Fruit fly (Drosophila melanogaster) whole organism, wandering third instar larva: ENCODE results near the gene CG42540.

Experiments used
- CG9705 ChIP-seq: fragments of 200-800 bp; sonication (Bioruptor generic); optimal IDR thresholded peaks from 2 replicates; lab custom pipeline; 2018; ENCODE audit warnings: missing biosample characterization, mild to moderate bottlenecking, missing genetic modification characterization
- Hr78 ChIP-seq: fragments of >200 bp; optimal IDR thresholded peaks from 2 replicates; lab custom pipeline; 2017; ENCODE audit warnings: missing biosample characterization, missing genetic modification characterization
- Hr83 ChIP-seq: fragments of 200-300 bp; sonication (Bioruptor generic); optimal IDR thresholded peaks from 2 replicates; lab custom pipeline; 2016; ENCODE audit warnings: missing biosample characterization, mild to moderate bottlenecking, missing genetic modification characterization, moderate library complexity; ENCODE audit not compliant: poor library complexity, severe bottlenecking
- Jra ChIP-seq: sonication (Bioruptor generic); optimal IDR thresholded peaks from 2 replicates; lab custom pipeline; 2016; ENCODE audit warnings: missing biosample characterization, missing genetic modification characterization
- Myc ChIP-seq: fragments of >200 bp; optimal IDR thresholded peaks from 2 replicates; lab custom pipeline; 2017
- N ChIP-seq: fragments of >200 bp; optimal IDR thresholded peaks from 2 replicates; lab custom pipeline; 2018; ENCODE audit warnings: missing biosample characterization, missing external identifiers, missing genetic modification characterization
- Rel ChIP-seq, 2 experiments: fragments of 200-800 bp; sonication (Bioruptor generic) in 1 of 2; optimal IDR thresholded peaks; 2 replicates in 1 of 2; 3 replicates in 1 of 2; lab custom pipeline; 2016 to 2019; ENCODE audit warnings: mild to moderate bottlenecking in 2 of 2, missing biosample characterization in 2 of 2, missing genetic modification characterization in 2 of 2, moderate library complexity in 1 of 2
- br ChIP-seq: fragments of 200-800 bp; sonication (Bioruptor generic); optimal IDR thresholded peaks from 2 replicates; lab custom pipeline; 2016; ENCODE audit warnings: missing biosample characterization, missing genetic modification characterization
- lola ChIP-seq: fragments of >200 bp; optimal IDR thresholded peaks from 2 replicates; lab custom pipeline; 2017; ENCODE audit warnings: missing biosample characterization, missing genetic modification characterization
- pan ChIP-seq: fragments of >200 bp; optimal IDR thresholded peaks from 2 replicates; lab custom pipeline; 2017
- sv ChIP-seq: fragments of 200-800 bp; sonication (Bioruptor generic); optimal IDR thresholded peaks from 3 replicates; lab custom pipeline; 2016; ENCODE audit warnings: missing biosample characterization, missing genetic modification characterization

- TF ChIP-seq sv (GFP tag; lab: Kevin White, UChicago) (no peak), N (no peak), Jra (GFP tag; lab: Kevin White, UChicago) (no peak), Rel (GFP tag; optimal IDR thresholded peaks at IDR 0.05; lab: Kevin White, UChicago) (no peak), Rel (tag; optimal IDR thresholded peaks at IDR 0.05; lab: Kevin White, UChicago) (no peak), Myc (lab: Kevin White, UChicago) (no peak), Hr83 (no peak), CG9705 (GFP tag; lab: Kevin White, UChicago) (no peak), pan (no peak), br (GFP tag; lab: Kevin White, UChicago) (no peak), Hr78 (GFP tag; lab: Kevin White, UChicago) (no peak), lola (GFP tag; lab: Kevin White, UChicago) (no peak)
Observed at dm6 chr3L:4548380-4548779, 7.5 kb upstream of the CG42540 start.
